Worm (Caenorhabditis elegans) whole organism, midembryonic: ENCODE measurements around the gene ltd-1.

Source experiments
- T22C8.4 ChIP-seq: fragments of 200-800 bp; sonication (Bioruptor generic); IDR thresholded peaks from 2 replicates; pipeline ENCODE4 v1.3.6; 2022; ENCODE audit warnings: missing genetic modification characterization, missing compliant biosample characterization
- cog-1 ChIP-seq: sonication (generic microtip); optimal IDR thresholded peaks from 2 replicates; lab custom pipeline; 2016; ENCODE audit warnings: missing genetic modification characterization, missing compliant biosample characterization
- flt-1 ChIP-seq: fragments of 200-800 bp; sonication (Bioruptor generic); IDR thresholded peaks from 2 replicates; pipeline ENCODE4 v1.3.6; 2022; ENCODE audit warnings: missing genetic modification characterization, missing compliant biosample characterization
- klf-2 ChIP-seq: fragments of 200-800 bp; sonication (Bioruptor generic); conservative IDR thresholded peaks from 2 replicates; pipeline ENCODE4 v1.3.6; 2022; ENCODE audit warnings: missing genetic modification reagents, missing genetic modification characterization, missing compliant biosample characterization
- med-1 ChIP-seq: sonication (generic microtip); optimal IDR thresholded peaks from 2 replicates; lab custom pipeline; 2017; ENCODE audit warnings: missing genetic modification characterization, mild to moderate bottlenecking, missing compliant biosample characterization, antibody characterized with exemption, missing genetic modification reagents; ENCODE audit not compliant: insufficient read depth
- ref-1 ChIP-seq: fragments of 200-800 bp; sonication (Bioruptor generic); conservative IDR thresholded peaks from 2 replicates; pipeline ENCODE4 v1.3.6; 2022; ENCODE audit warnings: missing genetic modification reagents, missing genetic modification characterization, missing compliant biosample characterization
- tab-1 ChIP-seq: fragments of 200-800 bp; sonication (Bioruptor generic); IDR thresholded peaks from 2 replicates; pipeline ENCODE4 v1.3.6; 2022; ENCODE audit warnings: missing genetic modification characterization, missing compliant biosample characterization
- ztf-23 ChIP-seq: fragments of 200-800 bp; sonication (Bioruptor generic); IDR thresholded peaks from 2 replicates; pipeline ENCODE4 v1.3.6; 2022; ENCODE audit warnings: missing genetic modification reagents, missing genetic modification characterization, missing compliant biosample characterization
- ztf-29 ChIP-seq: fragments of 200-800 bp; sonication (Bioruptor generic); IDR thresholded peaks from 2 replicates; pipeline ENCODE4 v1.3.6; 2022; ENCODE audit warnings: missing genetic modification reagents, missing genetic modification characterization, missing compliant biosample characterization

DNA sequence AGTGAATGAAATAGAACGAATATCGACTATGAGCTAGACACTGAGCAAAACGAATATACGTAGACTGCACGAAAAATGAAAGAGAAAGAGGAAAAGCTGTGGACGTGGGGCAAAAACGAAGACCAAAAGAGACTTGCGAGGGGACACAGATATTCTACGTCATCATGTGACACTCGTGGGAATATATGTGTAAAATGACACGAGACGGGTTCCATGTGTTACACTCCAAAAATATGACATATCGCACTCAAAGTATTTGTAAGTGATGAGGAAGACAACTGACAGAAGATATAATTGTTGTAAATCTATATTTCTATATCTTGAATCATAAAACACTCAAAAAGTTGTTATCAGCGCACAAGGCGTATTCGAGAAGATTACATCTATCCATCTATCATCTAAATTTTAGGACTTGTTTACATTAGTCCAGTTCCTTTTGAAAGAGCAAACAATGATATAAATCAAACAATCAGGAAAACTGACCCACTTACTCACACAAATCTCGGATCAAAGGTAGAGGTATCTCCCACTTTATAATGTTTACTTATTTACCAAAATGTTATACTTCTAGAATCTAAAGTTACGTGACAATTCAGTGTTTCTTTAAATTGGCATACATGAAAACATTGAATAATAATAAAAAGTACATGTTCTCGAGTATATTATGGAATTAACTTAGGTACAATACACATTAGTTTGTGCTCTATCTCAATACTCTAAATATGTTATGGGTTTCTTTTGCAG is 20.6 kb downstream of the ltd-1 start:
- TF ChIP-seq flt-1, result no peak
- TF ChIP-seq cog-1 (tag; lab: Kevin White, UChicago), result peak; percentile 28
- no peak for TF ChIP-seq ztf-29 (GFP tag; lab: Robert Waterston, UW)
- TF ChIP-seq T22C8.4 (GFP tag; lab: Robert Waterston, UW), result no peak
- TF ChIP-seq med-1 (GFP tag; lab: Kevin White, UChicago), result no peak
- TF ChIP-seq klf-2, result no peak
- no peak for TF ChIP-seq ztf-23
- TF ChIP-seq tab-1 (GFP tag; lab: Robert Waterston, UW), result no peak
- TF ChIP-seq ref-1 (GFP tag; lab: Robert Waterston, UW), result no peak
